Fruit fly (Drosophila melanogaster) Kc167 (cell line): ENCODE measurements around the gene CG13921.

Experiments used
- Myc ChIP-seq: fragments of >200 bp; optimal IDR thresholded peaks from 2 replicates; lab custom pipeline; 2017; ENCODE audit warnings: missing external identifiers
- Sin3A ChIP-seq: fragments of >200 bp; optimal IDR thresholded peaks from 2 replicates; lab custom pipeline; 2018; ENCODE audit warnings: missing external identifiers
- h ChIP-seq: fragments of >200 bp; optimal IDR thresholded peaks from 3 replicates; lab custom pipeline; 2018; ENCODE audit warnings: missing external identifiers
- insv ChIP-seq: fragments of >200 bp; optimal IDR thresholded peaks from 3 replicates; lab custom pipeline; 2018; ENCODE audit warnings: missing external identifiers
- psq ChIP-seq: fragments of >200 bp; optimal IDR thresholded peaks from 2 replicates; lab custom pipeline; 2017; ENCODE audit warnings: missing external identifiers
- ttk ChIP-seq: sonication (Bioruptor generic); optimal IDR thresholded peaks from 2 replicates; lab custom pipeline; 2017; ENCODE audit warnings: missing external identifiers

Gene CG13921

dm6 chr3L:1730873-1731272 is 15.8 kb upstream of the CG13921 start, which contains the start of gene drpr:
drpr (minus strand) TSS chr3L:1731107.
- TF ChIP-seq h (lab: Kevin White, UChicago) (no peak), ttk (lab: Kevin White, UChicago) (no peak), psq (lab: Kevin White, UChicago) (no peak), Sin3A (lab: Kevin White, UChicago) (no peak), Myc (lab: Kevin White, UChicago) (no peak), insv (lab: Kevin White, UChicago) (no peak)

dm6 chr3L:1735603-1736002 is 11.1 kb upstream of the CG13921 start, which contains the start of gene Oseg4:
Oseg4 (minus strand) TSS chr3L:1735767.
- TF ChIP-seq insv (lab: Kevin White, UChicago) (no peak), Myc (lab: Kevin White, UChicago) (no peak), ttk (lab: Kevin White, UChicago) (no peak), psq (lab: Kevin White, UChicago) (no peak), h (lab: Kevin White, UChicago) (no peak), Sin3A (lab: Kevin White, UChicago) (no peak)

DNA sequence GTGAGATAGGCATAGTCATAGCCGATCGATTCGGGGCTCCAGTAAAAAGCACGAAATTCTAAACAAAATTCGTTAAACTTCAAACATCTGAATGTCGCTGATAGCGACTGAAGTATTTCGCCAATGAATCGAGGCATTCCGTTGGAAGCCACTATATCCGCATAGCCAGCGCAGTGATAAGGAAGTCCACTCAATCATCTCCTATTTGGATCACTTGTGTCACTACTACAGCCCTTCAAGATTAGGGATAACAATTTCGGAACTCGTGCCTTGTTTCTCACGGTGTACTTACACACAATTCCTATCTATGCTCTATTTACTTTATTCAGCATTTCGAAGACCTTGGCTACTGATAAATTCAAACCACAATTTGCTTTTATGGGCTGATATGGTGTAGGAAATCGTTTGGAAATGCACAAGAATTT is 8.8 kb upstream of the CG13921 start, which contains the start of gene PIG-Wb:
Gene PIG-Wb, minus strand, starts transcription at position 209 of the 425 bp plus-strand sequence.
- TF ChIP-seq h (lab: Kevin White, UChicago): no peak
- no peak for TF ChIP-seq psq (lab: Kevin White, UChicago)
- no peak for TF ChIP-seq insv (lab: Kevin White, UChicago)
- no peak for TF ChIP-seq Myc (lab: Kevin White, UChicago)
- no peak for TF ChIP-seq ttk (lab: Kevin White, UChicago)
- TF ChIP-seq Sin3A (lab: Kevin White, UChicago): no peak

- TF ChIP-seq insv (lab: Kevin White, UChicago) (no peak), ttk (lab: Kevin White, UChicago) (no peak), Myc (lab: Kevin White, UChicago) (no peak), h (lab: Kevin White, UChicago) (no peak)
Observed at dm6 chr3L:1738375-1739328, 8.1 kb upstream of the CG13921 start, which contains the start of gene Gk2. Gk2 (plus strand) TSS chr3L:1738407.

- TF ChIP-seq Sin3A (lab: Kevin White, UChicago) (no peak), Myc (lab: Kevin White, UChicago) (no peak), h (lab: Kevin White, UChicago) (no peak), psq (lab: Kevin White, UChicago) (no peak), ttk (lab: Kevin White, UChicago) (no peak), insv (lab: Kevin White, UChicago) (no peak)
Observed at dm6 chr3L:1739522-1740128, 7.1 kb upstream of the CG13921 start.

DNA sequence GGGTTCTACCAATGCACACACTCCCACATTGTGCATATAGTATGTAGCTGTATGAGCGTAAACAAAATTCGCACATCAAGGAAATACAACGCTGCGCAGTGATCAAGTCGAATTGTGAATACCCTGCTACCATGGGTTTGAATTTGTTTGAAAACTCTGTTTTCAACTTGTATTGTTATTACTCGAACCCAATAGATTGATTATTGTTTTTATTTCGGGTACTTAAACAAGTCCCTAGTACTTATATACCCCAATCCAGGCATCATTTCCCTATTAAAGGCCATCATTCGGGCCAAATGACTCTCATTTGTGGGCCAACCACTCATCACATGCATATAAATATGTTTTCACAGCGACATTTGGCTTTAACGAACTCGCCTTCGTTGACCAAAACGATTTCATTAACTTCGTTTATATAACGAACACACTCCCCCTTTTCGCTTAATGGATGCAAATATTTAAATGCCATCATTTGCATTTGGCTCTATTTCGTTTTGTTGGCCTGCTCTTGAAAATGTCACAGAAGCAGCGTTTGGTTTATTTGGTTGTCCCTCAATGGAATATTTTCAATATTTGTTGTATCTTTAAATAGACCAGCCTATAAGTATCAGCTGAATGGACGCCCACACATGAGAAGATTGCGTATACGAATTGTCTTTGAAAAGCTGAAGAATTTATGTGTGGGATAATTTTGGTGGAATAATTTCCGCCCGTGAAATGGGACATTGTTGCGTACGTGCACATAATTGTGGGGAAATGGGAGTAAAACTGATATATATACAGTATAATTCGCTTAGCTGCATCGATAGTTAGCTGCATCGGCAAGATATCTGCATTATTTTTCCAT is 6.4 kb upstream of the CG13921 start:
- TF ChIP-seq insv (lab: Kevin White, UChicago) (no peak), h (lab: Kevin White, UChicago) (no peak)

- TF ChIP-seq psq (lab: Kevin White, UChicago): no peak
- no peak for TF ChIP-seq ttk (lab: Kevin White, UChicago)
- no peak for TF ChIP-seq h (lab: Kevin White, UChicago)
- no peak for TF ChIP-seq Sin3A (lab: Kevin White, UChicago)
- no peak for TF ChIP-seq Myc (lab: Kevin White, UChicago)
- TF ChIP-seq insv (lab: Kevin White, UChicago): no peak
Observed at dm6 chr3L:1741107-1741506, 5.6 kb upstream of the CG13921 start.

dm6 chr3L:1741655-1742551 is 4.8 kb upstream of the CG13921 start:
- TF ChIP-seq Myc (lab: Kevin White, UChicago) (no peak), psq (lab: Kevin White, UChicago) (no peak), insv (lab: Kevin White, UChicago) (no peak), h (lab: Kevin White, UChicago) (no peak), ttk (lab: Kevin White, UChicago) (no peak), Sin3A (lab: Kevin White, UChicago) (no peak)

DNA sequence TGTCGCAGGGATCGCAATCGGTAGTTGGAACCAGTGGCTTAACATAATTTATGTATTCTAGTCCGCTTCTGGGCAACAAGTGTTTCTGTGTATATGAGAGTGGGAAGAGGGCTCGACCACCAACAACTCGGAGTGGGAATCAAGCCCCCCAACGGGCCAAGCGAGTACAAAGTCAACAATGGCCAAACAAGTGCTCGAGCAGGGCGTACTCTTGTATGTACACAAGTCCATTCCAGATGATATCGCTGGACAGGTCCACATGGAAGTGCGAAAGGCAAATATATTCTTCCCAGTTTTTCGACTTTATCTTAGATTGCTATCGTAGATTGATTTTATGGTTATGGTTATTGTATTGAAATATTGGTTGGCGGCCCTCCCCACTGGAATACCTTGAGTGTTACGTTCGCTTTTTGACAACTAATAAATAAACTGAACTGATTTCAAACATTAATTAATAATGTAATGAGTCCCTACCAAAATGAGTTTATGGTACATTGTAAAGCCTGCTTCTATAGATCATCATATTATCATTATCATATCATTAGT is 4.1 kb upstream of the CG13921 start:
- TF ChIP-seq insv (lab: Kevin White, UChicago) (no peak), psq (lab: Kevin White, UChicago) (no peak), Sin3A (lab: Kevin White, UChicago) (no peak), Myc (lab: Kevin White, UChicago) (no peak), ttk (lab: Kevin White, UChicago) (no peak), h (lab: Kevin White, UChicago) (no peak)
